Fruit fly (Drosophila melanogaster): ENCODE results near the gene CG12541.

Gene CG12541

dm6 chrX:6998492-6998852, 67.4 kb downstream of the CG12541 start, which contains the start of gene Inx2 (continued):
- no peak for TF ChIP-seq lov (optimal IDR thresholded peaks at IDR 0.05)
- no peak for TF ChIP-seq lov (GFP tag; IDR thresholded peaks at IDR 0.05)
- TF ChIP-seq Hey (tag; optimal IDR thresholded peaks at IDR 0.05), result peak; percentile 66
- no peak for TF ChIP-seq CG15514 (GFP tag; optimal IDR thresholded peaks at IDR 0.05)
- no peak for TF ChIP-seq NfI (GFP tag; optimal IDR thresholded peaks at IDR 0.05)
- no peak for TF ChIP-seq pan (optimal IDR thresholded peaks at IDR 0.05)
- peak in 1 of 2 experiments; percentile 20 for TF ChIP-seq pan (GFP tag; optimal IDR thresholded peaks at IDR 0.05 in 1 of 2, IDR thresholded peaks at IDR 0.05 in 1 of 2)
- no peak for TF ChIP-seq CG7556 (GFP tag; optimal IDR thresholded peaks at IDR 0.05)
- TF ChIP-seq CG12155 (GFP tag; optimal IDR thresholded peaks at IDR 0.05), result no peak
- no peak for TF ChIP-seq NC2β (GFP tag; optimal IDR thresholded peaks at IDR 0.05)
- peak; percentile 9 for TF ChIP-seq CG12659 (GFP tag; optimal IDR thresholded peaks at IDR 0.05)
- no peak for TF ChIP-seq CG2678 (tag; optimal IDR thresholded peaks at IDR 0.05)
- no peak for TF ChIP-seq shn (GFP tag; optimal IDR thresholded peaks at IDR 0.05)
- peak; percentile 35 for TF ChIP-seq scrt (GFP tag; optimal IDR thresholded peaks at IDR 0.05)
- peak; percentile 15; the same call in 1 of the 2 replicates for TF ChIP-seq ara (GFP tag; IDR thresholded peaks at IDR 0.05)
- TF ChIP-seq salm (tag; optimal IDR thresholded peaks at IDR 0.05), result no peak
- peak; percentile 26 for TF ChIP-seq Scr (GFP tag; IDR thresholded peaks at IDR 0.05; ENCODE audit: partially characterized antibody)
- TF ChIP-seq CG11504 (tag; optimal IDR thresholded peaks at IDR 0.05), result peak; percentile 2
- no peak for TF ChIP-seq B-H1 (GFP tag; IDR thresholded peaks at IDR 0.05)
- TF ChIP-seq Usf (GFP tag; optimal IDR thresholded peaks at IDR 0.05), result no peak
- TF ChIP-seq knrl (GFP tag; IDR thresholded peaks at IDR 0.05; ENCODE audit: partially characterized antibody), result 0 out of 3 replicates have a peak, but pooled peaks have one; percentile 41
- TF ChIP-seq oc (tag; optimal IDR thresholded peaks at IDR 0.05), result peak; percentile 59
- TF ChIP-seq wor (GFP tag; IDR thresholded peaks at IDR 0.05), result no peak
- TF ChIP-seq CG7839 (tag; optimal IDR thresholded peaks at IDR 0.05), result peak; percentile 10
- TF ChIP-seq CG6683 (GFP tag; optimal IDR thresholded peaks at IDR 0.05), result no peak
- peak; percentile 58; the same call in 1 of the 2 replicates for TF ChIP-seq vvl (GFP tag; IDR thresholded peaks at IDR 0.05)
- TF ChIP-seq CG17802 (tag; optimal IDR thresholded peaks at IDR 0.05), result no peak
- peak; percentile 58 for TF ChIP-seq sens (GFP tag)
- peak; percentile 73 for TF ChIP-seq HmgD (GFP tag; optimal IDR thresholded peaks at IDR 0.05)
- TF ChIP-seq bbx (GFP tag; IDR thresholded peaks at IDR 0.05; ENCODE audit: partially characterized antibody), result peak; percentile 67
- TF ChIP-seq CG7271 (tag; optimal IDR thresholded peaks at IDR 0.05), result no peak
- 0 out of 3 replicates have a peak, but pooled peaks have one; percentile 52 for TF ChIP-seq otp (GFP tag; IDR thresholded peaks at IDR 0.05)
- TF ChIP-seq ato (GFP tag; IDR thresholded peaks at IDR 0.05; ENCODE audit: partially characterized antibody), result 0 out of 2 replicates have a peak, but pooled peaks have one; percentile 26
- peak; percentile 34; the same call in 1 of the 2 replicates for TF ChIP-seq Xrp1 (GFP tag; IDR thresholded peaks at IDR 0.05)
- peak; percentile 49 for TF ChIP-seq wek (GFP tag; optimal IDR thresholded peaks at IDR 0.05)
- TF ChIP-seq Side (GFP tag; optimal IDR thresholded peaks at IDR 0.05), result peak; percentile 15
- no peak for TF ChIP-seq fru (optimal IDR thresholded peaks at IDR 0.05)
- no peak for TF ChIP-seq CG31224 (GFP tag; IDR thresholded peaks at IDR 0.05)
- TF ChIP-seq CG3163 (GFP tag; optimal IDR thresholded peaks at IDR 0.05), result peak; percentile 70
- peak; percentile 28 for TF ChIP-seq CG10431 (GFP tag; optimal IDR thresholded peaks at IDR 0.05)
- TF ChIP-seq grau (tag; optimal IDR thresholded peaks at IDR 0.05), result peak; percentile 17
- TF ChIP-seq D19B (GFP tag; optimal IDR thresholded peaks at IDR 0.05), result no peak
- peak; percentile 11 for TF ChIP-seq Nf-YB (GFP tag; optimal IDR thresholded peaks at IDR 0.05)
- TF ChIP-seq CG18599 (GFP tag; optimal IDR thresholded peaks at IDR 0.05), result peak; percentile 48
- peak; percentile 61 for TF ChIP-seq ftz-f1 (GFP tag; optimal IDR thresholded peaks at IDR 0.05)
- no peak for TF ChIP-seq Mrtf (GFP tag; IDR thresholded peaks at IDR 0.05)
- no peak for TF ChIP-seq CG4730 (GFP tag; IDR thresholded peaks at IDR 0.05)
- TF ChIP-seq slp2 (GFP tag; optimal IDR thresholded peaks at IDR 0.05), result no peak
- no peak for TF ChIP-seq hkb (optimal IDR thresholded peaks at IDR 0.05)
- peak; percentile 48 for TF ChIP-seq hkb (GFP tag; IDR thresholded peaks at IDR 0.05)
- peak; percentile 28; the same call in 1 of the 2 replicates for TF ChIP-seq CG9932 (GFP tag; IDR thresholded peaks at IDR 0.05)
- TF ChIP-seq so (GFP tag; IDR thresholded peaks at IDR 0.05), result 0 out of 3 replicates have a peak, but pooled peaks have one; percentile 10

All from whole organism, embryonic.